Worm (Caenorhabditis elegans) whole organism, L3 larva: ENCODE data around the gene Y22D7AL.10.

Source experiments
- egl-27 ChIP-seq: sonication (generic microtip); optimal IDR thresholded peaks from 4 replicates; lab custom pipeline; 2017; ENCODE audit warnings: missing biosample characterization, missing genetic modification reagents, missing genetic modification characterization
- fkh-10 ChIP-seq: sonication (generic microtip); optimal IDR thresholded peaks from 2 replicates; lab custom pipeline; 2017; ENCODE audit warnings: missing biosample characterization, missing genetic modification reagents, missing genetic modification characterization
- lin-39 ChIP-seq: fragments of 150-350 bp; optimal IDR thresholded peaks from 2 replicates; lab custom pipeline; 2018; ENCODE audit warnings: missing biosample characterization, missing genetic modification reagents, missing genetic modification characterization
- nhr-76 ChIP-seq: fragments of 150-350 bp; sonication (generic microtip); optimal IDR thresholded peaks from 5 replicates; lab custom pipeline; 2014; ENCODE audit warnings: missing biosample characterization, missing genetic modification characterization
- pqm-1 ChIP-seq: fragments of 150-350 bp; optimal IDR thresholded peaks from 2 replicates; lab custom pipeline; 2017; ENCODE audit warnings: missing biosample characterization, missing genetic modification characterization, inconsistent platforms

DNA sequence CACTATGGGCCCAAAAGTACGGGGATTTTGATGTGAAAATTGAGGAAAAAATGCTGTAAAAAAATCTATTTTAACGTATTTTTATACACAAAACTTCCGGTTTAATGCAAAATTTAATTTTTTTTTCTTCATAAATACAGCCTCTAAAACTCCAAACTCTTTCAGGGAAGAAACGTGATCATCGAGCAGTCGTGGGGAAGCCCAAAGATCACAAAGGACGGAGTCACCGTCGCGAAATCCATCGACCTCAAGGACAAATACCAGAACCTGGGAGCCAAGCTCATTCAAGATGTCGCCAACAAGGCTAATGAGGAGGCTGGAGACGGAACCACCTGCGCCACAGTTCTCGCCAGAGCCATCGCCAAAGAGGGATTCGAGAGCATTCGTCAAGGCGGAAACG lies 1.2 kb upstream of the Y22D7AL.10 start:
- TF ChIP-seq egl-27 (tag; lab: Kevin White, UChicago) (no peak), fkh-10 (GFP tag; lab: Kevin White, UChicago) (no peak), nhr-76 (tag; lab: Kevin White, UChicago) (no peak), pqm-1 (tag; lab: Kevin White, UChicago) (no peak), lin-39 (tag; lab: Kevin White, UChicago) (no peak)
